Worm (Caenorhabditis elegans) whole organism, L2 larva: Measurements from ENCODE around the gene R107.2.

Source experiments
- C34F6.9 ChIP-seq: fragments of 150-350 bp; optimal IDR thresholded peaks from 2 replicates; lab custom pipeline; 2014; ENCODE audit warnings: missing biosample characterization, missing genetic modification characterization
- F13H6.1 ChIP-seq: sonication (generic microtip); optimal IDR thresholded peaks from 2 replicates; lab custom pipeline; 2016; ENCODE audit warnings: missing genetic modification characterization, missing compliant biosample characterization
- R02D3.7 ChIP-seq: fragments of 150-350 bp; optimal IDR thresholded peaks from 2 replicates; lab custom pipeline; 2014; ENCODE audit warnings: missing biosample characterization, missing genetic modification characterization
- Y55F3AM.14 ChIP-seq: fragments of 200-800 bp; sonication (Bioruptor generic); optimal IDR thresholded peaks from 2 replicates; lab custom pipeline; 2018; ENCODE audit warnings: mild to moderate bottlenecking, missing genetic modification characterization, missing compliant biosample characterization
- ZK546.5 ChIP-seq: sonication (generic microtip); optimal IDR thresholded peaks from 2 replicates; lab custom pipeline; 2017; ENCODE audit warnings: missing biosample characterization, missing genetic modification characterization
- alr-1 ChIP-seq: fragments of 150-350 bp; optimal IDR thresholded peaks from 2 replicates; lab custom pipeline; 2014; ENCODE audit warnings: missing biosample characterization, missing genetic modification characterization
- aly-2 ChIP-seq: fragments of 150-350 bp; optimal IDR thresholded peaks from 2 replicates; lab custom pipeline; 2014; ENCODE audit warnings: missing biosample characterization, missing genetic modification characterization
- ama-1 ChIP-seq: fragments of 150-350 bp; optimal IDR thresholded peaks from 2 replicates; lab custom pipeline; 2018; ENCODE audit warnings: inconsistent platforms
- blmp-1 ChIP-seq: sonication (generic microtip); optimal IDR thresholded peaks from 2 replicates; lab custom pipeline; 2017; ENCODE audit warnings: missing genetic modification characterization, mild to moderate bottlenecking, missing compliant biosample characterization, antibody characterized with exemption, moderate library complexity; ENCODE audit not compliant: insufficient read depth
- ceh-16 ChIP-seq: fragments of 150-350 bp; optimal IDR thresholded peaks from 2 replicates; lab custom pipeline; 2014; ENCODE audit warnings: missing biosample characterization, missing genetic modification characterization
- ceh-82 ChIP-seq: fragments of 150-350 bp; optimal IDR thresholded peaks from 2 replicates; lab custom pipeline; 2014; ENCODE audit warnings: missing biosample characterization, missing genetic modification characterization
- crh-2 ChIP-seq: sonication (generic microtip); optimal IDR thresholded peaks from 2 replicates; lab custom pipeline; 2017; ENCODE audit warnings: missing biosample characterization, missing genetic modification characterization
- dmd-4 ChIP-seq: sonication (generic microtip); optimal IDR thresholded peaks from 2 replicates; lab custom pipeline; 2017; ENCODE audit warnings: missing biosample characterization, missing genetic modification characterization
- egl-27 ChIP-seq: sonication (generic microtip); optimal IDR thresholded peaks from 3 replicates; lab custom pipeline; 2017; ENCODE audit warnings: missing biosample characterization, missing genetic modification reagents, missing genetic modification characterization
- elt-1 ChIP-seq: fragments of 150-350 bp; optimal IDR thresholded peaks from 2 replicates; lab custom pipeline; 2014; ENCODE audit warnings: missing biosample characterization, missing genetic modification characterization
- elt-3 ChIP-seq: sonication (generic microtip); optimal IDR thresholded peaks from 2 replicates; lab custom pipeline; 2017; ENCODE audit warnings: missing biosample characterization, missing genetic modification characterization
- fos-1 ChIP-seq: fragments of 150-350 bp; optimal IDR thresholded peaks from 2 replicates; lab custom pipeline; 2014; ENCODE audit warnings: missing biosample characterization, missing genetic modification characterization
- gmeb-1 ChIP-seq: fragments of 150-350 bp; optimal IDR thresholded peaks from 2 replicates; lab custom pipeline; 2014; ENCODE audit warnings: missing biosample characterization, missing genetic modification characterization
- lin-11 ChIP-seq: fragments of 150-350 bp; sonication (generic microtip); optimal IDR thresholded peaks from 2 replicates; lab custom pipeline; 2014; ENCODE audit warnings: missing biosample characterization, missing genetic modification characterization, inconsistent platforms, mixed read lengths
- lin-13 ChIP-seq: fragments of 150-350 bp; optimal IDR thresholded peaks from 2 replicates; lab custom pipeline; 2014; ENCODE audit warnings: missing biosample characterization, missing genetic modification reagents, missing genetic modification characterization
- lin-39 ChIP-seq: fragments of 150-350 bp; optimal IDR thresholded peaks from 2 replicates; lab custom pipeline; 2014; ENCODE audit warnings: missing biosample characterization, missing genetic modification reagents, missing genetic modification characterization
- lsy-2 ChIP-seq, 2 experiments: fragments of 150-350 bp in 1 of 2; sonication (generic microtip) in 1 of 2; optimal IDR thresholded peaks; 2 replicates each; lab custom pipeline; 2014 to 2017; ENCODE audit warnings: missing biosample characterization in 2 of 2, missing genetic modification characterization in 2 of 2
- mab-5 ChIP-seq: fragments of 150-350 bp; optimal IDR thresholded peaks from 2 replicates; lab custom pipeline; 2014; ENCODE audit warnings: missing biosample characterization, missing genetic modification characterization
- mbf-1 ChIP-seq: sonication (generic microtip); optimal IDR thresholded peaks from 2 replicates; lab custom pipeline; 2017; ENCODE audit warnings: missing biosample characterization, missing genetic modification characterization
- mdl-1 ChIP-seq, 2 experiments: fragments of 150-350 bp in 1 of 2; sonication (generic microtip) in 1 of 2; optimal IDR thresholded peaks; 2 replicates each; lab custom pipeline; 2017; ENCODE audit warnings: missing biosample characterization in 2 of 2, missing genetic modification characterization in 2 of 2
- nhr-10 ChIP-seq: sonication (generic microtip); optimal IDR thresholded peaks from 2 replicates; lab custom pipeline; 2017; ENCODE audit warnings: missing biosample characterization, missing genetic modification characterization
- nhr-11 ChIP-seq: fragments of 150-350 bp; optimal IDR thresholded peaks from 2 replicates; lab custom pipeline; 2014; ENCODE audit warnings: missing biosample characterization, missing genetic modification characterization
- nhr-12 ChIP-seq: fragments of 150-350 bp; optimal IDR thresholded peaks from 2 replicates; lab custom pipeline; 2014; ENCODE audit warnings: missing biosample characterization, missing genetic modification characterization
- nhr-129 ChIP-seq: fragments of 150-350 bp; optimal IDR thresholded peaks from 2 replicates; lab custom pipeline; 2014; ENCODE audit warnings: missing biosample characterization, missing genetic modification characterization
- nhr-21 ChIP-seq: fragments of 150-350 bp; optimal IDR thresholded peaks from 2 replicates; lab custom pipeline; 2014; ENCODE audit warnings: missing biosample characterization, missing genetic modification characterization
- nhr-23 ChIP-seq: fragments of 150-350 bp; optimal IDR thresholded peaks from 2 replicates; lab custom pipeline; 2014; ENCODE audit warnings: missing biosample characterization, missing genetic modification reagents, missing genetic modification characterization
- nhr-237 ChIP-seq: fragments of 150-350 bp; optimal IDR thresholded peaks from 2 replicates; lab custom pipeline; 2014; ENCODE audit warnings: missing biosample characterization, missing genetic modification characterization
- nhr-25 ChIP-seq: fragments of 150-350 bp; sonication (generic microtip); optimal IDR thresholded peaks from 3 replicates; lab custom pipeline; 2014; ENCODE audit warnings: missing biosample characterization, missing genetic modification characterization
- nhr-6 ChIP-seq: fragments of 150-350 bp; optimal IDR thresholded peaks from 2 replicates; lab custom pipeline; 2014; ENCODE audit warnings: missing biosample characterization, missing genetic modification characterization
- nhr-77 ChIP-seq: fragments of 150-350 bp; optimal IDR thresholded peaks from 2 replicates; lab custom pipeline; 2014; ENCODE audit warnings: missing biosample characterization, missing genetic modification characterization
- peb-1 ChIP-seq: fragments of 150-350 bp; optimal IDR thresholded peaks from 2 replicates; lab custom pipeline; 2014; ENCODE audit warnings: missing biosample characterization, missing genetic modification characterization
- sem-4 ChIP-seq: fragments of 150-350 bp; optimal IDR thresholded peaks from 2 replicates; lab custom pipeline; 2014; ENCODE audit warnings: missing biosample characterization, missing genetic modification reagents, missing genetic modification characterization
- skn-1 ChIP-seq: sonication (generic microtip); optimal IDR thresholded peaks from 2 replicates; lab custom pipeline; 2017; ENCODE audit warnings: missing biosample characterization, missing genetic modification characterization
- sma-3 ChIP-seq: sonication (generic microtip); optimal IDR thresholded peaks from 2 replicates; lab custom pipeline; 2016; ENCODE audit warnings: missing genetic modification reagents, missing genetic modification characterization, missing compliant biosample characterization
- sma-9 ChIP-seq, 2 experiments: fragments of 150-350 bp in 1 of 2; sonication (generic microtip) in 1 of 2; optimal IDR thresholded peaks; 2 replicates each; lab custom pipeline; 2014 to 2016; ENCODE audit warnings: missing genetic modification characterization in 2 of 2, mild to moderate bottlenecking in 1 of 2, missing biosample characterization in 1 of 2, missing compliant biosample characterization in 1 of 2, missing genetic modification reagents in 1 of 2, moderate library complexity in 1 of 2
- snpc-4 ChIP-seq: fragments of 150-350 bp; optimal IDR thresholded peaks from 2 replicates; lab custom pipeline; 2014; ENCODE audit warnings: missing biosample characterization, missing genetic modification characterization
- unc-39 ChIP-seq: fragments of 150-350 bp; optimal IDR thresholded peaks from 2 replicates; lab custom pipeline; 2014; ENCODE audit warnings: missing biosample characterization, missing genetic modification characterization
- unc-55 ChIP-seq: fragments of 150-350 bp; sonication (generic microtip); optimal IDR thresholded peaks from 3 replicates; lab custom pipeline; 2014; ENCODE audit warnings: missing biosample characterization, missing genetic modification reagents, missing genetic modification characterization
- unc-62 ChIP-seq: fragments of 150-350 bp; optimal IDR thresholded peaks from 2 replicates; lab custom pipeline; 2014; ENCODE audit warnings: missing biosample characterization, missing genetic modification reagents, missing genetic modification characterization
- zag-1 ChIP-seq: fragments of 150-350 bp; optimal IDR thresholded peaks from 2 replicates; lab custom pipeline; 2014; ENCODE audit warnings: missing biosample characterization, missing genetic modification characterization
- ztf-1 ChIP-seq: fragments of 200-800 bp; sonication (Bioruptor generic); conservative IDR thresholded peaks from 2 replicates; pipeline ENCODE4 v1.3.6; 2022; ENCODE audit warnings: missing genetic modification characterization, missing compliant biosample characterization
- ztf-11 ChIP-seq: sonication (generic microtip); optimal IDR thresholded peaks from 2 replicates; lab custom pipeline; 2017; ENCODE audit warnings: missing biosample characterization, missing genetic modification characterization
- ztf-4 ChIP-seq: fragments of 150-350 bp; optimal IDR thresholded peaks from 2 replicates; lab custom pipeline; 2014; ENCODE audit warnings: missing biosample characterization, missing genetic modification characterization

The R107.2 gene

DNA sequence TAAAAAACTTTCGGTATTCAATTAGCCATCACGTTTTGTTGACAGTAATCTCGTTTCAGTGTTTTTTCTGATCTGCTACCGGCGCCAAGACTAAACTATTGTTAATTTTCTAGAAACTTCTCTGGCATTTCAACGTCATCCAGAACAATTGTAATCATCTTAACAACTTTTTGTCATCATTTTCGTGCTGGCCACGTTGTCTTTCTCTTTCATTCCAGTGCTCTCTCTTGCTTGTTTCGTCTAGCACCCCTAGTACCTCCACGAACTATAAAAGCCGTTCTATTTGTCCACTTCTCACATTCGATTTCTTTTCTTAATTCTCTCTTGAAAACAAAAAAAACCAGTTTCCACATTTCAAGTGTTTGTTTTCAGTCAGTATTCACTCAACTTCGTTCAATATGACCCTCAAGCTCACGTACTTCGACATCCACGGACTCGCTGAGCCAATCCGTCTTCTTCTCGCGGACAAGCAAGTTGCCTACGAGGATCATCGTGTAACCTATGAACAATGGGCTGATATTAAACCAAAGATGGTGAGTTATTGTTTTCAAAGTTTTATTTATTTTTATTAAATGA lies 13.3 kb upstream of the R107.2 start, which contains the start of gene gst-1:
Gene gst-1 (plus strand): TSS at position 373 of the 576 bp plus-strand sequence.
- no peak for TF ChIP-seq nhr-6 (tag; lab: Kevin White, UChicago)
- no peak for TF ChIP-seq alr-1
- no peak for TF ChIP-seq unc-39 (tag; lab: Kevin White, UChicago)
- no peak for TF ChIP-seq nhr-12 (tag; lab: Kevin White, UChicago)
- no peak for TF ChIP-seq nhr-11 (tag; lab: Kevin White, UChicago)
- TF ChIP-seq mbf-1 (tag; lab: Kevin White, UChicago) = no peak
- no peak for TF ChIP-seq lin-11 (tag; lab: Kevin White, UChicago)
- TF ChIP-seq dmd-4 = no peak
- no peak for TF ChIP-seq mab-5 (tag; lab: Kevin White, UChicago)
- TF ChIP-seq sma-3 (GFP tag; lab: Kevin White, UChicago) = no peak
- TF ChIP-seq unc-62 = no peak
- TF ChIP-seq elt-3 = no peak
- TF ChIP-seq F13H6.1 = no peak
- TF ChIP-seq blmp-1 (tag; lab: Kevin White, UChicago) = no peak
- TF ChIP-seq mdl-1 (tag; optimal IDR thresholded peaks at IDR 0.05; lab: Kevin White, UChicago) = no peak
- peak in 1 of 2 experiments; percentile 40 for TF ChIP-seq lsy-2 (tag; optimal IDR thresholded peaks at IDR 0.05; lab: Kevin White, UChicago)
- TF ChIP-seq sem-4 (tag; lab: Kevin White, UChicago) = no peak
- TF ChIP-seq nhr-10 (tag; lab: Kevin White, UChicago) = no peak
- TF ChIP-seq peb-1 = no peak
- no peak for TF ChIP-seq elt-1 (tag; lab: Kevin White, UChicago)
- TF ChIP-seq fos-1 (tag; lab: Kevin White, UChicago) = peak; percentile 16
- no peak for TF ChIP-seq aly-2 (tag; lab: Kevin White, UChicago)
- peak; percentile 41 for TF ChIP-seq C34F6.9
- TF ChIP-seq ztf-1 (GFP tag; lab: Robert Waterston, UW) = no peak
- no peak for TF ChIP-seq ceh-16 (tag; lab: Kevin White, UChicago)
- no peak for TF ChIP-seq nhr-25 (tag; lab: Kevin White, UChicago)
- no peak for TF ChIP-seq ztf-11 (tag; lab: Kevin White, UChicago)
- TF ChIP-seq ceh-82 = no peak
- no peak for TF ChIP-seq ZK546.5 (tag; lab: Kevin White, UChicago)
- TF ChIP-seq ama-1 (lab: Kevin White, UChicago) = peak; percentile 80
- TF ChIP-seq zag-1 (tag; lab: Kevin White, UChicago) = no peak
- TF ChIP-seq gmeb-1 = no peak
- no peak for TF ChIP-seq lin-39 (tag; lab: Kevin White, UChicago)
- no peak for TF ChIP-seq nhr-77
- no peak for TF ChIP-seq Y55F3AM.14 (GFP tag; lab: Kevin White, UChicago)
- no peak for TF ChIP-seq nhr-23
- TF ChIP-seq nhr-129 (tag; lab: Kevin White, UChicago) = no peak
- TF ChIP-seq sma-9 (GFP tag; optimal IDR thresholded peaks at IDR 0.05; lab: Kevin White, UChicago) = peak; percentile 62
- no peak for TF ChIP-seq sma-9 (tag; optimal IDR thresholded peaks at IDR 0.05; lab: Kevin White, UChicago)
- no peak for TF ChIP-seq nhr-21 (tag; lab: Kevin White, UChicago)
- no peak for TF ChIP-seq lin-13 (GFP tag; lab: Kevin White, UChicago)
- no peak for TF ChIP-seq nhr-237 (tag; lab: Kevin White, UChicago)
- peak; percentile 84 for TF ChIP-seq crh-2 (tag; lab: Kevin White, UChicago)
- TF ChIP-seq snpc-4 = no peak
- peak; percentile 97 for TF ChIP-seq skn-1 (tag; lab: Kevin White, UChicago)
- TF ChIP-seq unc-55 (GFP tag; lab: Kevin White, UChicago) = no peak
- TF ChIP-seq R02D3.7 (tag; lab: Kevin White, UChicago) = no peak
- TF ChIP-seq egl-27 = no peak
- TF ChIP-seq ztf-4 (tag; lab: Kevin White, UChicago) = no peak
